Worm (Caenorhabditis elegans): ENCODE measurements around the gene cnc-1.

ce11 chrV:1442042-1442441 lies 2.0 kb downstream of the cnc-1 start, which contains the start of gene cnc-11:
- TF ChIP-seq ztf-23 (GFP tag; IDR thresholded peaks at IDR 0.05) (no peak), med-1 (GFP tag; optimal IDR thresholded peaks at IDR 0.05; ENCODE audit: insufficient read depth) (no peak), flt-1 (GFP tag; IDR thresholded peaks at IDR 0.05) (no peak), cog-1 (tag; optimal IDR thresholded peaks at IDR 0.05) (no peak), ztf-29 (GFP tag; IDR thresholded peaks at IDR 0.05) (no peak), T22C8.4 (GFP tag; IDR thresholded peaks at IDR 0.05) (no peak), tab-1 (GFP tag; IDR thresholded peaks at IDR 0.05) (no peak), klf-2 (GFP tag; conservative IDR thresholded peaks at IDR 0.05) (no peak), ref-1 (GFP tag; conservative IDR thresholded peaks at IDR 0.05) (no peak)
